Fruit fly (Drosophila melanogaster): Measurements from ENCODE around the gene CG13385.

DNA sequence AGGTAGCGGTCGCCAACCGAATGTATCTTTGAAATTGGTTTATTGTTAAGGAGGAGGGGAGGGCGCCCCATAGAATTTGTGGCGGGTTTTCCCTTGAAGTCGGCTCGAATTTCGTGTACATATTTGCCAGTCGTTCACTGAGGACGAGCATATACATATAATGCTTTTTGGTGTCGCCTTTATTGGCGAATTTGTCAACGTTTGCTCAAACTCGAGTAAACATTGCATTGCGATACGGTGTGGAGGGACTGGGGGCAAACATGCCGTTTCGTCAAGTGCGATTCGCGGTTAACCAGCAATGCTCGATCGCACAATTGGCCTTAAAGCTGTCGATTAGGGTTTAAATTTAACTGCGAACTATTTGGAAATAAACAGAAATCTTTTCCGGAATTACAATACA is 21.1 kb downstream of the CG13385 start:
- no peak for TF ChIP-seq CG8478 (optimal IDR thresholded peaks at IDR 0.05)
- TF ChIP-seq CTCF (optimal IDR thresholded peaks at IDR 0.05), result no peak
